Fruit fly (Drosophila melanogaster): Measurements from ENCODE around the gene X11Lbeta.

The X11Lbeta gene

DNA sequence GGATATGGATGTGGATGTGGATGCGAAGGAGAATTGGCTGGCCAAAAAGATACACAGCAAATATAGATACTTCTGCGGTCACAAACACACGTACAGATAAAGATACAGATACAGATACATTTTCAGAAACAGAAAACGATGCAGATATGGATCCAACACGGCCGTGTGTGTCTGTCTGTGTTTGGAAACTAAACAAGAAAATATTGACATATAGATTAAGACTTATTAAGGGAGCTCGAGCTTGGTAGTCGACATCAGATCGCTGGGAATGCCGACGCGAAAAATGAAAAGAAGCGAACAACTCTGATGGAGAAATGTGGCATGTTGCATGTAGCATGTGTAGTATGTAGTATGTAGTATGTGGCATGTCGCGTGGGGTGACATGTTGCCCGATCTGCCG lies 45.5 kb upstream of the X11Lbeta start (continued):
- peak; percentile 8; the same call in 1 of the 2 replicates for TF ChIP-seq CG14014 (GFP tag; IDR thresholded peaks at IDR 0.05)
- no peak for TF ChIP-seq nmo (GFP tag; optimal IDR thresholded peaks at IDR 0.05)
- TF ChIP-seq dmrt99B (tag; optimal IDR thresholded peaks at IDR 0.05): peak; percentile 14
- TF ChIP-seq CG10959 (GFP tag; IDR thresholded peaks at IDR 0.05): no peak
- TF ChIP-seq Bdp1 (GFP tag; optimal IDR thresholded peaks at IDR 0.05): no peak
- no peak for TF ChIP-seq Gsc (GFP tag; IDR thresholded peaks at IDR 0.05)
- no peak for TF ChIP-seq CG7745 (tag; optimal IDR thresholded peaks at IDR 0.05)
- TF ChIP-seq CG2875 (GFP tag; optimal IDR thresholded peaks at IDR 0.05): peak; percentile 63
- no peak for TF ChIP-seq Elba2 (GFP tag; optimal IDR thresholded peaks at IDR 0.05)
- TF ChIP-seq C15 (GFP tag; IDR thresholded peaks at IDR 0.05): no peak
- TF ChIP-seq her (GFP tag; optimal IDR thresholded peaks at IDR 0.05): no peak
- TF ChIP-seq Oaz (GFP tag; IDR thresholded peaks at IDR 0.05): no peak
- no peak for TF ChIP-seq row (GFP tag; IDR thresholded peaks at IDR 0.05)
- TF ChIP-seq CG10267 (tag; optimal IDR thresholded peaks at IDR 0.05): no peak
- TF ChIP-seq Chrac-16 (GFP tag; optimal IDR thresholded peaks at IDR 0.05): no peak
- peak; percentile 24 for TF ChIP-seq bcd (GFP tag; optimal IDR thresholded peaks at IDR 0.05)
- TF ChIP-seq CG1603 (tag; optimal IDR thresholded peaks at IDR 0.05): peak; percentile 62
- TF ChIP-seq gro (GFP tag; optimal IDR thresholded peaks at IDR 0.05): no peak
- no peak for TF ChIP-seq Atf-2 (GFP tag; optimal IDR thresholded peaks at IDR 0.05)
- no peak for TF ChIP-seq zf30C (GFP tag; optimal IDR thresholded peaks at IDR 0.05)
- TF ChIP-seq Hr78 (GFP tag; optimal IDR thresholded peaks at IDR 0.05): no peak
- no peak for TF ChIP-seq unc-4 (GFP tag; IDR thresholded peaks at IDR 0.05; ENCODE audit: partially characterized antibody)
- peak; percentile 30 for TF ChIP-seq nerfin-1 (tag; optimal IDR thresholded peaks at IDR 0.05)
- TF ChIP-seq CG3995 (GFP tag; optimal IDR thresholded peaks at IDR 0.05): no peak
- peak; percentile 58 for TF ChIP-seq CG12219 (GFP tag; optimal IDR thresholded peaks at IDR 0.05)
- no peak for TF ChIP-seq CTCF (GFP tag; optimal IDR thresholded peaks at IDR 0.05)
- no peak for TF ChIP-seq CG31365 (tag; optimal IDR thresholded peaks at IDR 0.05)
- no peak for TF ChIP-seq fru (optimal IDR thresholded peaks at IDR 0.05)
- TF ChIP-seq jumu (GFP tag; optimal IDR thresholded peaks at IDR 0.05): no peak
- no peak for TF ChIP-seq CG3163 (GFP tag; optimal IDR thresholded peaks at IDR 0.05)
- peak; percentile 35 for TF ChIP-seq CG2712 (tag; optimal IDR thresholded peaks at IDR 0.05)
- TF ChIP-seq CG7357 (GFP tag; IDR thresholded peaks at IDR 0.05): no peak
- no peak for TF ChIP-seq CG15514 (GFP tag; optimal IDR thresholded peaks at IDR 0.05)
- TF ChIP-seq ftz-f1 (GFP tag; optimal IDR thresholded peaks at IDR 0.05): no peak
- TF ChIP-seq BEAF-32 (GFP tag; optimal IDR thresholded peaks at IDR 0.05): no peak
- TF ChIP-seq lov (optimal IDR thresholded peaks at IDR 0.05): no peak
- no peak for TF ChIP-seq lov (GFP tag; IDR thresholded peaks at IDR 0.05)
- TF ChIP-seq CG6254 (GFP tag; optimal IDR thresholded peaks at IDR 0.05): peak; percentile 50
- TF ChIP-seq CG14860 (GFP tag; IDR thresholded peaks at IDR 0.05; ENCODE audit: partially characterized antibody): no peak
- no peak for TF ChIP-seq H2.0 (GFP tag; IDR thresholded peaks at IDR 0.05)
- peak; percentile 65 for TF ChIP-seq CG17568 (GFP tag; optimal IDR thresholded peaks at IDR 0.05)
- TF ChIP-seq CG42726 (GFP tag; IDR thresholded peaks at IDR 0.05; ENCODE audit: partially characterized antibody): no peak
- no peak for TF ChIP-seq Atf3 (GFP tag; optimal IDR thresholded peaks at IDR 0.05)
- peak; percentile 22 for TF ChIP-seq caup (GFP tag; optimal IDR thresholded peaks at IDR 0.05; ENCODE audit: severe bottlenecking)
- no peak for TF ChIP-seq CG13624 (GFP tag; optimal IDR thresholded peaks at IDR 0.05)
- no peak for TF ChIP-seq pzg (GFP tag; optimal IDR thresholded peaks at IDR 0.05)
- TF ChIP-seq CG9437 (GFP tag; optimal IDR thresholded peaks at IDR 0.05): no peak
- TF ChIP-seq CG17612 (GFP tag; IDR thresholded peaks at IDR 0.05): no peak
- TF ChIP-seq Rx (GFP tag; IDR thresholded peaks at IDR 0.05): no peak
